Worm (Caenorhabditis elegans) whole organism, L2 larva: Measurements from ENCODE around the gene rps-0.

Experiments
- F13H6.1 ChIP-seq: sonication (generic microtip); optimal IDR thresholded peaks from 2 replicates; lab custom pipeline; 2016; ENCODE audit warnings: missing genetic modification characterization, missing compliant biosample characterization
- aly-2 ChIP-seq: fragments of 150-350 bp; optimal IDR thresholded peaks from 2 replicates; lab custom pipeline; 2014; ENCODE audit warnings: missing biosample characterization, missing genetic modification characterization
- ama-1 ChIP-seq: fragments of 150-350 bp; optimal IDR thresholded peaks from 2 replicates; lab custom pipeline; 2018; ENCODE audit warnings: inconsistent platforms
- fos-1 ChIP-seq: fragments of 150-350 bp; optimal IDR thresholded peaks from 2 replicates; lab custom pipeline; 2014; ENCODE audit warnings: missing biosample characterization, missing genetic modification characterization
- lin-13 ChIP-seq: fragments of 150-350 bp; optimal IDR thresholded peaks from 2 replicates; lab custom pipeline; 2014; ENCODE audit warnings: missing biosample characterization, missing genetic modification reagents, missing genetic modification characterization
- lin-39 ChIP-seq: fragments of 150-350 bp; optimal IDR thresholded peaks from 2 replicates; lab custom pipeline; 2014; ENCODE audit warnings: missing biosample characterization, missing genetic modification reagents, missing genetic modification characterization
- mdl-1 ChIP-seq, 2 experiments: fragments of 150-350 bp in 1 of 2; sonication (generic microtip) in 1 of 2; optimal IDR thresholded peaks; 2 replicates each; lab custom pipeline; 2017; ENCODE audit warnings: missing biosample characterization in 2 of 2, missing genetic modification characterization in 2 of 2
- nhr-11 ChIP-seq: fragments of 150-350 bp; optimal IDR thresholded peaks from 2 replicates; lab custom pipeline; 2014; ENCODE audit warnings: missing biosample characterization, missing genetic modification characterization
- nhr-21 ChIP-seq: fragments of 150-350 bp; optimal IDR thresholded peaks from 2 replicates; lab custom pipeline; 2014; ENCODE audit warnings: missing biosample characterization, missing genetic modification characterization
- nhr-77 ChIP-seq: fragments of 150-350 bp; optimal IDR thresholded peaks from 2 replicates; lab custom pipeline; 2014; ENCODE audit warnings: missing biosample characterization, missing genetic modification characterization
- sma-9 ChIP-seq, 2 experiments: fragments of 150-350 bp in 1 of 2; sonication (generic microtip) in 1 of 2; optimal IDR thresholded peaks; 2 replicates each; lab custom pipeline; 2014 to 2016; ENCODE audit warnings: missing genetic modification characterization in 2 of 2, mild to moderate bottlenecking in 1 of 2, missing biosample characterization in 1 of 2, missing compliant biosample characterization in 1 of 2, missing genetic modification reagents in 1 of 2, moderate library complexity in 1 of 2
- unc-39 ChIP-seq: fragments of 150-350 bp; optimal IDR thresholded peaks from 2 replicates; lab custom pipeline; 2014; ENCODE audit warnings: missing biosample characterization, missing genetic modification characterization
- unc-62 ChIP-seq: fragments of 150-350 bp; optimal IDR thresholded peaks from 2 replicates; lab custom pipeline; 2014; ENCODE audit warnings: missing biosample characterization, missing genetic modification reagents, missing genetic modification characterization

DNA sequence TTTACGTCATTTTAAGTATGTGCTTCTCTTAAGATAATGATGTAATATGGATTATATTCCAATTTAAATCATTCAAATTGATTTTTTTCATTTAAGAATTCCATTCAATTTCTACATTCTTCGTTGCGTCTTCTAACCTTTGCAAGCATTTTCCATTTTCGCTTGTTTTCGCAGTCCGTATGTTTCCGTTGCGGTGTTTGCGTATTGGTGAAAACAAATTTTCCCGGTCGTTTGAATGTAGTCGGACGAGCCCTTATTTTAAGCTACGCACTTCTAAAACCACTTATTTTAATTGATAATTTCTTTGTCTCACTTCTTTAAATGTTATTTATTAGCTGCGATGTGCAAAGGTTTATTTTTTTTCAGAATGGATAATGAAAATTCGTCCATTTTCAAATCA, 31.9 kb upstream of the rps-0 start, which contains the start of gene mel-28:
- TF ChIP-seq aly-2 (tag; lab: Kevin White, UChicago) (no peak), nhr-21 (tag; lab: Kevin White, UChicago) (no peak), lin-39 (no peak), mdl-1 (tag; optimal IDR thresholded peaks at IDR 0.05; lab: Kevin White, UChicago) (no peak), ama-1 (lab: Kevin White, UChicago) (no peak), sma-9 (GFP tag; optimal IDR thresholded peaks at IDR 0.05; lab: Kevin White, UChicago) (no peak), sma-9 (tag; optimal IDR thresholded peaks at IDR 0.05; lab: Kevin White, UChicago) (no peak), unc-39 (tag; lab: Kevin White, UChicago) (no peak), lin-13 (GFP tag; lab: Kevin White, UChicago) (no peak), nhr-11 (tag; lab: Kevin White, UChicago) (no peak), nhr-77 (no peak), unc-62 (no peak), F13H6.1 (tag; lab: Kevin White, UChicago) (no peak), fos-1 (no peak)
